Worm (Caenorhabditis elegans): ENCODE measurements around the gene C15H7.4.

DNA sequence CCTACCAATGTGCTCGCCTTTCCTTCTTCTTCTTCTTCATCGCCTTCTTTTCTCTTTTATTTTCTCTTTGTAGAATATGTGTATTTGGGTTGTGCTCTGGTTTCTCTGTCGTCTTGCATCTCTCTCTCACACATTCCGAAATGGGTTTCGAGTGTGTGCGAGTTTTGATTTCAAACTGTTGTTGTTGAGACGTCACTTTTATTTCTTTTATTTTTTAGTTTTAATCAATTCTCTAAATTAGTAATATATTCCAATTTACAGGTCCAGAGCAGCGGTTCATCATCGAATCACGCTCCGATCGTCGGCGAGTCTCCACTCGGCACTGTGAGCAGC lies 48.9 kb upstream of the C15H7.4 start:
- TF ChIP-seq ref-1 (GFP tag; conservative IDR thresholded peaks at IDR 0.05) = no peak
- TF ChIP-seq ztf-23 (GFP tag; IDR thresholded peaks at IDR 0.05) = no peak
- TF ChIP-seq T22C8.4 (GFP tag; IDR thresholded peaks at IDR 0.05) = no peak
- no peak for TF ChIP-seq flt-1 (GFP tag; IDR thresholded peaks at IDR 0.05)

Measured in whole organism, midembryonic.